Fruit fly (Drosophila melanogaster): Measurements from ENCODE around the gene sordd1.

sordd1 gene

dm6 chrX:15748945-15749344 is 46.9 kb downstream of the sordd1 start, which contains the start of gene Mvd (continued):
- TF ChIP-seq salm (tag; optimal IDR thresholded peaks at IDR 0.05) (no peak), CG2120 (GFP tag; optimal IDR thresholded peaks at IDR 0.05) (no peak), Atf6 (GFP tag; IDR thresholded peaks at IDR 0.05) (no peak), lilli (GFP tag; optimal IDR thresholded peaks at IDR 0.05) (no peak), CG12769 (tag; optimal IDR thresholded peaks at IDR 0.05) (no peak), CG12071 (GFP tag; optimal IDR thresholded peaks at IDR 0.05) (no peak), esg (GFP tag; conservative IDR thresholded peaks at IDR 0.05) (no peak), CG3847 (GFP tag; IDR thresholded peaks at IDR 0.05) (no peak), dmrt11E (tag; optimal IDR thresholded peaks at IDR 0.05) (no peak), CG10979 (tag; optimal IDR thresholded peaks at IDR 0.05) (no peak), NC2α (GFP tag; optimal IDR thresholded peaks at IDR 0.05) (no peak), CG18599 (GFP tag; optimal IDR thresholded peaks at IDR 0.05) (no peak), MBD-R2 (GFP tag; IDR thresholded peaks at IDR 0.05) (peak; percentile 78), CG18262 (tag; optimal IDR thresholded peaks at IDR 0.05) (no peak), maf-S (GFP tag; optimal IDR thresholded peaks at IDR 0.05) (no peak), usp (GFP tag; optimal IDR thresholded peaks at IDR 0.05) (no peak), repo (GFP tag; optimal IDR thresholded peaks at IDR 0.05) (no peak), br (optimal IDR thresholded peaks at IDR 0.05) (no peak), slou (GFP tag; optimal IDR thresholded peaks at IDR 0.05) (no peak), CG11093 (GFP tag; IDR thresholded peaks at IDR 0.05) (no peak), sug (tag; optimal IDR thresholded peaks at IDR 0.05) (peak; percentile 35), sqz (GFP tag; optimal IDR thresholded peaks at IDR 0.05) (no peak), CG1024 (GFP tag; IDR thresholded peaks at IDR 0.05) (no peak), dysf (GFP tag; IDR thresholded peaks at IDR 0.05) (no peak), CG11723 (GFP tag; optimal IDR thresholded peaks at IDR 0.05) (no peak), ap (GFP tag; IDR thresholded peaks at IDR 0.05) (no peak), CG11695 (GFP tag; IDR thresholded peaks at IDR 0.05) (no peak), CG10209 (GFP tag; optimal IDR thresholded peaks at IDR 0.05) (no peak), CG10543 (GFP tag; optimal IDR thresholded peaks at IDR 0.05) (no peak), CG31388 (GFP tag; optimal IDR thresholded peaks at IDR 0.05) (no peak), pfk (GFP tag; optimal IDR thresholded peaks at IDR 0.05) (no peak), Hmx (GFP tag; optimal IDR thresholded peaks at IDR 0.05) (no peak), gro (GFP tag; optimal IDR thresholded peaks at IDR 0.05) (peak; percentile 6), eyg (GFP tag; optimal IDR thresholded peaks at IDR 0.05) (no peak), Side (GFP tag; optimal IDR thresholded peaks at IDR 0.05) (no peak), CG12942 (GFP tag; optimal IDR thresholded peaks at IDR 0.05) (no peak), knrl (GFP tag; IDR thresholded peaks at IDR 0.05; ENCODE audit: partially characterized antibody) (peak; percentile 10; the same call in 1 of the 3 replicates), ewg (GFP tag; optimal IDR thresholded peaks at IDR 0.05) (no peak), CG18619 (GFP tag; optimal IDR thresholded peaks at IDR 0.05) (no peak), Atf3 (GFP tag; optimal IDR thresholded peaks at IDR 0.05) (no peak), CG18011 (GFP tag; optimal IDR thresholded peaks at IDR 0.05) (no peak), CG6654 (GFP tag; optimal IDR thresholded peaks at IDR 0.05) (no peak), ac (GFP tag; optimal IDR thresholded peaks at IDR 0.05) (no peak), CG16815 (GFP tag; optimal IDR thresholded peaks at IDR 0.05) (no peak), CG6683 (GFP tag; optimal IDR thresholded peaks at IDR 0.05) (no peak), ranshi (GFP tag; IDR thresholded peaks at IDR 0.05) (no peak), CG13287 (GFP tag; IDR thresholded peaks at IDR 0.05; ENCODE audit: partially characterized antibody) (peak; percentile 65), rib (GFP tag; IDR thresholded peaks at IDR 0.05) (no peak), CG7963 (GFP tag; IDR thresholded peaks at IDR 0.05; ENCODE audit: partially characterized antibody) (no peak), CG1603 (tag; optimal IDR thresholded peaks at IDR 0.05) (peak; percentile 84), Six4 (GFP tag; optimal IDR thresholded peaks at IDR 0.05) (no peak), CG13775 (GFP tag; optimal IDR thresholded peaks at IDR 0.05) (no peak), tin (GFP tag; optimal IDR thresholded peaks at IDR 0.05) (no peak)
